Worm (Caenorhabditis elegans) whole organism, late embryonic: ENCODE measurements around the gene ets-5.
A peak's percentile ranks its signal among the peaks of the same experiment; 100 is the strongest.

Experiments used
- ceh-14 ChIP-seq: sonication (generic microtip); optimal IDR thresholded peaks from 2 replicates; lab custom pipeline; 2016; ENCODE audit warnings: missing genotype, missing genetic modification characterization, missing compliant biosample characterization
- ceh-19 ChIP-seq: fragments of 200-800 bp; sonication (Bioruptor generic); optimal IDR thresholded peaks from 2 replicates; lab custom pipeline; 2018; ENCODE audit warnings: mild to moderate bottlenecking, missing genetic modification characterization, missing compliant biosample characterization
- ceh-2 ChIP-seq: sonication (generic microtip); optimal IDR thresholded peaks from 2 replicates; lab custom pipeline; 2016; ENCODE audit warnings: missing genotype, missing genetic modification characterization, missing compliant biosample characterization
- ceh-30 ChIP-seq: fragments of 150-350 bp; optimal IDR thresholded peaks from 2 replicates; lab custom pipeline; 2014; ENCODE audit warnings: missing biosample characterization, missing genetic modification characterization
- ceh-45 ChIP-seq: fragments of 200-800 bp; sonication (Bioruptor generic); IDR thresholded peaks from 2 replicates; pipeline ENCODE4 v1.3.6; 2022; ENCODE audit warnings: missing genetic modification reagents, missing genetic modification characterization, missing compliant biosample characterization
- ceh-48 ChIP-seq: sonication (generic microtip); optimal IDR thresholded peaks from 2 replicates; lab custom pipeline; 2016; ENCODE audit warnings: missing genetic modification characterization, inconsistent platforms, missing compliant biosample characterization
- ceh-6 ChIP-seq: fragments of 200-800 bp; sonication (Bioruptor generic); optimal IDR thresholded peaks from 2 replicates; lab custom pipeline; 2018; ENCODE audit warnings: mild to moderate bottlenecking, missing genetic modification characterization, missing compliant biosample characterization
- ceh-9 ChIP-seq: sonication (generic microtip); optimal IDR thresholded peaks from 2 replicates; lab custom pipeline; 2016; ENCODE audit warnings: mild to moderate bottlenecking, missing genetic modification characterization, inconsistent platforms, missing compliant biosample characterization
- che-1 ChIP-seq: sonication (generic microtip); optimal IDR thresholded peaks from 2 replicates; lab custom pipeline; 2016; ENCODE audit warnings: mild to moderate bottlenecking, missing genetic modification characterization, missing compliant biosample characterization
- ets-4 ChIP-seq: sonication (generic microtip); optimal IDR thresholded peaks from 2 replicates; lab custom pipeline; 2016; ENCODE audit warnings: missing genetic modification characterization, missing compliant biosample characterization
- eyg-1 ChIP-seq: sonication (generic microtip); optimal IDR thresholded peaks from 2 replicates; lab custom pipeline; 2016; ENCODE audit warnings: missing genotype, missing genetic modification characterization, missing compliant biosample characterization
- fkh-6 ChIP-seq: sonication (generic microtip); optimal IDR thresholded peaks from 2 replicates; lab custom pipeline; 2016; ENCODE audit warnings: missing genetic modification characterization, missing compliant biosample characterization
- gmeb-2 ChIP-seq: sonication (generic microtip); optimal IDR thresholded peaks from 2 replicates; lab custom pipeline; 2016; ENCODE audit warnings: missing genetic modification characterization, inconsistent platforms, missing compliant biosample characterization
- hlh-13 ChIP-seq: fragments of 200-800 bp; sonication (Bioruptor generic); optimal IDR thresholded peaks from 2 replicates; lab custom pipeline; 2018; ENCODE audit warnings: mild to moderate bottlenecking, missing genetic modification characterization, missing compliant biosample characterization
- hlh-15 ChIP-seq: sonication (generic microtip); optimal IDR thresholded peaks from 2 replicates; lab custom pipeline; 2016; ENCODE audit warnings: missing genetic modification characterization, missing compliant biosample characterization
- hlh-6 ChIP-seq: sonication (generic microtip); optimal IDR thresholded peaks from 2 replicates; lab custom pipeline; 2016; ENCODE audit warnings: missing genotype, missing genetic modification characterization, missing compliant biosample characterization
- hlh-8 ChIP-seq: sonication (generic microtip); optimal IDR thresholded peaks from 2 replicates; lab custom pipeline; 2016; ENCODE audit warnings: missing genotype, missing genetic modification characterization, missing compliant biosample characterization
- madf-2 ChIP-seq: sonication (generic microtip); optimal IDR thresholded peaks from 2 replicates; lab custom pipeline; 2017; ENCODE audit warnings: missing genetic modification characterization, missing compliant biosample characterization
- mec-3 ChIP-seq: sonication (generic microtip); optimal IDR thresholded peaks from 2 replicates; lab custom pipeline; 2016; ENCODE audit warnings: borderline replicate concordance, missing genetic modification characterization, missing compliant biosample characterization
- npax-4 ChIP-seq: sonication (generic microtip); optimal IDR thresholded peaks from 2 replicates; lab custom pipeline; 2016; ENCODE audit warnings: missing genetic modification characterization, missing compliant biosample characterization
- odd-2 ChIP-seq: sonication (generic microtip); optimal IDR thresholded peaks from 2 replicates; lab custom pipeline; 2017; ENCODE audit warnings: antibody characterized with exemption, mild to moderate bottlenecking, missing genetic modification characterization, missing compliant biosample characterization
- pag-3 ChIP-seq: sonication (generic microtip); optimal IDR thresholded peaks from 2 replicates; lab custom pipeline; 2016; ENCODE audit warnings: missing compliant biosample characterization, missing genetic modification characterization, borderline replicate concordance
- pax-1 ChIP-seq: fragments of 150-350 bp; optimal IDR thresholded peaks from 2 replicates; lab custom pipeline; 2014; ENCODE audit warnings: missing biosample characterization, missing genetic modification characterization
- pros-1 ChIP-seq: fragments of 150-350 bp; optimal IDR thresholded peaks from 2 replicates; lab custom pipeline; 2014; ENCODE audit warnings: missing biosample characterization, missing genetic modification reagents, missing genetic modification characterization
- ref-2 ChIP-seq: sonication (generic microtip); optimal IDR thresholded peaks from 2 replicates; lab custom pipeline; 2016; ENCODE audit warnings: missing genetic modification characterization, missing compliant biosample characterization
- sox-2 ChIP-seq: fragments of 200-800 bp; sonication (Bioruptor generic); IDR thresholded peaks from 2 replicates; pipeline ENCODE4 v1.3.6; 2022; ENCODE audit warnings: missing genetic modification reagents, missing genetic modification characterization, missing compliant biosample characterization
- sox-4 ChIP-seq: sonication (generic microtip); optimal IDR thresholded peaks from 2 replicates; lab custom pipeline; 2017; ENCODE audit warnings: mild to moderate bottlenecking, missing genetic modification characterization, inconsistent platforms, missing compliant biosample characterization
- tbx-7 ChIP-seq: sonication (generic microtip); optimal IDR thresholded peaks from 2 replicates; lab custom pipeline; 2016; ENCODE audit warnings: missing genotype, missing genetic modification characterization, missing compliant biosample characterization
- ttx-3 ChIP-seq: sonication (generic microtip); optimal IDR thresholded peaks from 2 replicates; lab custom pipeline; 2016; ENCODE audit warnings: missing genetic modification reagents, missing genetic modification characterization, missing compliant biosample characterization
- unc-3 ChIP-seq, 2 experiments: fragments of 200-800 bp in 1 of 2; sonication (Bioruptor generic) in 1 of 2; sonication (generic microtip) in 1 of 2; conservative IDR thresholded peaks in 1 of 2; optimal IDR thresholded peaks in 1 of 2; 2 replicates each; pipeline versions ENCODE4 v1.3.6 to Lab custom; 2016 to 2022; ENCODE audit warnings: missing compliant biosample characterization in 2 of 2, missing genetic modification characterization in 2 of 2, missing genetic modification reagents in 1 of 2
- unc-42 ChIP-seq: sonication (generic microtip); optimal IDR thresholded peaks from 2 replicates; lab custom pipeline; 2016; ENCODE audit warnings: missing genotype, missing genetic modification characterization, missing compliant biosample characterization
- unc-55 ChIP-seq: sonication (generic microtip); optimal IDR thresholded peaks from 2 replicates; lab custom pipeline; 2017; ENCODE audit warnings: missing biosample characterization, missing genetic modification reagents, missing genetic modification characterization
- unc-86 ChIP-seq: sonication (generic microtip); optimal IDR thresholded peaks from 2 replicates; lab custom pipeline; 2016; ENCODE audit warnings: missing genetic modification characterization, missing compliant biosample characterization
- zip-5 ChIP-seq: sonication (generic microtip); optimal IDR thresholded peaks from 2 replicates; lab custom pipeline; 2016; ENCODE audit warnings: missing genetic modification characterization, missing compliant biosample characterization

ets-5 gene

DNA sequence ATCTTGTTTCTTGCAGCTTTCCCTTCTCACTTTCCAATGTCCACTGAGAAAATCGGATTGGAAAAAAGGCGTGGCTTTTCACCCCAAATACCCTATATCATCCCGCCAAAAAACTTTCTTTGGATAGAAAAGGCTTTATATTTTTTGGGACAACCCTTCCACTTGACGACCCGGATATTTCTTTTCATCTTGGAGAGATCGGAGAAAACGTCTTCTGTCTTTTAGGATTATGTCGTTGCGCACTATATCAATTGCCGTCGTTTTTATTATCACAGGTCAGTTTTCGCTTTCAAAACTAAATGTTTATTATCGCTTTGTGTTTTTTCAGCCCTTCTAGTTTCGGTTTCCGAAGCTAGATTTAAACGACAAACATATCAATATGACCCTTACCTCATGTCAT, 40.4 kb downstream of the ets-5 start, which contains the start of gene Y64H9A.2:
TSS of gene Y64H9A.2 (plus strand) at position 90 of the 400 bp plus-strand sequence.
- no peak for TF ChIP-seq ttx-3 (tag; lab: Kevin White, UChicago)
- TF ChIP-seq che-1 (tag; lab: Kevin White, UChicago) = no peak
- TF ChIP-seq hlh-13 (GFP tag; lab: Kevin White, UChicago) = no peak
- TF ChIP-seq ceh-30 = no peak
- TF ChIP-seq ref-2 = no peak
- no peak for TF ChIP-seq tbx-7 (tag; lab: Kevin White, UChicago)
- no peak for TF ChIP-seq hlh-15 (tag; lab: Kevin White, UChicago)
- no peak for TF ChIP-seq hlh-6 (tag; lab: Kevin White, UChicago)
- TF ChIP-seq unc-3 (GFP tag; conservative IDR thresholded peaks at IDR 0.05; lab: Robert Waterston, UW) = no peak
- no peak for TF ChIP-seq unc-3 (tag; optimal IDR thresholded peaks at IDR 0.05; lab: Kevin White, UChicago)
- no peak for TF ChIP-seq gmeb-2 (tag; lab: Kevin White, UChicago)
- TF ChIP-seq fkh-6 (tag; lab: Kevin White, UChicago) = no peak
- TF ChIP-seq, all 69 proteins: peak for 0

DNA sequence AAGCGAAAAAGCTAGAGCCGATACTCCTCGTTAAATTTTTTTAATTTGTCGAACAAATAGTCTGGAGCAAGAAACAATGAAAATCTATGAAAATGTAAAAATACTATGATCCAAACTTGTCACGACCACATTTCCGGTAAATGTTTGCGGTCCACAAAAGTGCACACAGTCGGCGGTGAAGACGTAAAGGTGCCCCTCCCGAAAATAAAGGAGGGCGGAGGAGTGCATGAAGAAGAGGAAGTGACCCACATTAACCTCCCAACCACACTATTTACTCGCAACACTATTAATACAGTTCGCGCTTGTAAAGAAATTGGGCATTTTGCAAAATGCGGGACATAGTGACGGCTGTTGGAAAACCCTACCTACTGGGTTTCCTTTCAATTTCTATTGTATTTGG, 44.3 kb downstream of the ets-5 start:
- TF ChIP-seq hlh-8 (tag; lab: Kevin White, UChicago) (no peak), ceh-45 (no peak), sox-4 (tag; lab: Kevin White, UChicago) (no peak), sox-2 (no peak), mec-3 (tag; lab: Kevin White, UChicago) (no peak), ceh-2 (tag; lab: Kevin White, UChicago) (no peak), ceh-9 (no peak), zip-5 (tag; lab: Kevin White, UChicago) (no peak), unc-42 (tag; lab: Kevin White, UChicago) (no peak), npax-4 (tag; lab: Kevin White, UChicago) (no peak), pax-1 (no peak), ceh-6 (no peak), unc-86 (tag; lab: Kevin White, UChicago) (no peak), hlh-15 (tag; lab: Kevin White, UChicago) (no peak), pros-1 (tag; lab: Kevin White, UChicago) (no peak)
- TF ChIP-seq, all 69 proteins: peak for 0

DNA sequence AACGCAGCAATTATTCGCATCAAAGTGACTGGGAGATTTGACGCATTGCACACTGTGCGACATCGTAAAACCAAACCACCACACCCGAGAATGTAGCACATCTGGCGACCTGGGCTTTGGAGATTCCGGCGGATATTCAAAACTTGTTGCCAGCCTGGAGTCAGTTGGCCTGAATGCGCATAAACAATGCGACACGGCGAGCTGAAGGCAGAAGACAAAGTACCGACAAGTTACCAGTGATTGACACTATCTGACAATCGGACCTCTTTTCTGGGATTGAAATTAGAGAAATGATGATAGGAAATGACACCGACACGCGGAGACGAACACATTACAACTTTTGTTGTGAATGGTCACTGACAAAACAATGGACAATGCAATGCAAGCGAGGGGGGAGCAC, 45.5 kb downstream of the ets-5 start:
- TF ChIP-seq unc-55 (GFP tag; lab: Kevin White, UChicago) (peak; percentile 81), ceh-14 (tag; lab: Kevin White, UChicago) (no peak), hlh-6 (tag; lab: Kevin White, UChicago) (no peak), che-1 (tag; lab: Kevin White, UChicago) (no peak), ceh-19 (GFP tag; lab: Kevin White, UChicago) (no peak)

DNA sequence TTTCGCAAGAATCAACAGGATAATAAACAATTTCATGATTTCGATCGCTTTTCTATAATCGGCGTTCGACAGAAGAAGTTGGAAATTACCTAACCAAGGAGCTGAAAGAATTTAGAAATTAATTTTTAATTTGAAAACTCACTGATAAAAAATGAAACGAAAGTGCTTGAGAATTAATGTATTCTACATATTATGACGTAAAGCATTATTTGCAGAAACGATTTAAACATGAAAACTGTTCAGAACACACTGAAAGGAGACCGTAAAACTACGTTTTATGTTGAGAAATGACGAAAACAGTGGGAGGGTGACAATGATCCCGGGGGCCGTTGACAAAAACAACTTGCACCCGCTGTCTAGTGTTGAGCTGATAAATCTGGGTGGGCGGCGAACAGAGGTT, 46.7 kb downstream of the ets-5 start, which contains the start of gene ZC449.5:
TSS of gene ZC449.5 (minus strand) at position 101 of the 400 bp plus-strand sequence.
- no peak for TF ChIP-seq ets-4 (tag; lab: Kevin White, UChicago)
- TF ChIP-seq eyg-1 (tag; lab: Kevin White, UChicago) = no peak
- no peak for TF ChIP-seq odd-2 (tag; lab: Kevin White, UChicago)
- TF ChIP-seq zip-5 (tag; lab: Kevin White, UChicago) = no peak
- no peak for TF ChIP-seq ceh-45

DNA sequence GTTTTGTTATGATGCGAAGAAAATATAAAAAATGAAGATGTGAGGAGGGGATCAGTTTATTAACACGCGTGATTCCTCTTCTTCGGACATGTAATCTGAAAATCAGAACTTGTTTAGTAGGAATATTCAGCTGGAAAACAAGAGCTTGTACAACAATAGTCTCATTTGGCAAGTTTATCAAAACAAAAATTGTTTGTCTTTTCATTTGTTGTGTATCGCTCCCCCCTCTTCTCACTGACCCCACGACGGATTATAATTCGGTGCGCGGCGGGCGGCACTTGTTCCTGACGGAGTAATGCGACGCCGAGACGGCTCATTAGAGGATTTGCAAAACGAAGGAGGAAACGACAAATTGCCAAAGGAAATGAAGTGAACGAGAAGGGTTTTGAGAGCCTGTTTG, 50.5 kb downstream of the ets-5 start, which contains the start of gene ZC449.4:
TSS of gene ZC449.4 (minus strand) at position 101 of the 400 bp plus-strand sequence.
- TF ChIP-seq eyg-1 (tag; lab: Kevin White, UChicago) (no peak), ceh-48 (tag; lab: Kevin White, UChicago) (no peak), madf-2 (tag; lab: Kevin White, UChicago) (no peak), pax-1 (no peak), pag-3 (tag; lab: Kevin White, UChicago) (no peak)
